Fruit fly (Drosophila melanogaster) S2 (cell line): ENCODE results near the gene Trs23.

ENCODE experiments used
- CG8478 ChIP-seq: fragments of >200 bp; optimal IDR thresholded peaks from 2 replicates; lab custom pipeline; 2018
- CTCF ChIP-seq, 2 experiments: fragments of >200 bp; optimal IDR thresholded peaks; 2 replicates each; lab custom pipeline; 2018

DNA sequence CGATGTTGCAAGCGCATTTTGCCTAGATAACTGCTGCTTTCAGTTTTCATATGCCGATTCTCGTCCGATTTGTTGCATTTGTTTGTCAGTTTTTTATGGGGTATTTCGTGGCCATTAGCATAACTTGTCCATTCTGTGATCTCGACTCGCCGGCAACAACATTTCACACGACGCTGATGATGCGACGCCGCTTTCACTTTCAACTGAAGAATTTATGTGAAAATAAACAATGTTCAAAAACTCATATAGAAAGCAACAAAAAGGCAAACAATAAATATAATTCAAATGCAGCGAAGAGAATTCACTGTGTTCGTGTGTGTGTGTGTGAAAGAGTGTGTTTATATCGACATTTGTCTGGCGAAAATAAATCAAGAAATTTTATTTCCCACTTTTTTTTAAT is 49.0 kb downstream of the Trs23 start:
- TF ChIP-seq CG8478 (lab: Kevin White, UChicago) (no peak), CTCF (optimal IDR thresholded peaks at IDR 0.05; lab: Kevin White, UChicago) (no peak)
